Fruit fly (Drosophila melanogaster): ENCODE data around the gene CG10077.

The CG10077 gene

dm6 chr3L:6981823-6982222 is 26.1 kb upstream of the CG10077 start (continued):
- TF ChIP-seq HHEX (GFP tag; optimal IDR thresholded peaks at IDR 0.05) (no peak), al (GFP tag; IDR thresholded peaks at IDR 0.05) (no peak), YL-1 (GFP tag; optimal IDR thresholded peaks at IDR 0.05) (no peak), kah (GFP tag; optimal IDR thresholded peaks at IDR 0.05) (no peak), CG3065 (GFP tag; optimal IDR thresholded peaks at IDR 0.05) (no peak), ewg (GFP tag; optimal IDR thresholded peaks at IDR 0.05) (no peak), D19B (GFP tag; optimal IDR thresholded peaks at IDR 0.05) (no peak), az2 (GFP tag; optimal IDR thresholded peaks at IDR 0.05) (peak; percentile 51), Hr51 (GFP tag; optimal IDR thresholded peaks at IDR 0.05) (peak in 1 of 2 experiments; percentile 42), sna (GFP tag; IDR thresholded peaks at IDR 0.05; ENCODE audit: partially characterized antibody) (no peak), vvl (GFP tag; IDR thresholded peaks at IDR 0.05) (peak; percentile 31; the same call in 1 of the 2 replicates), CHES-1-like (GFP tag; optimal IDR thresholded peaks at IDR 0.05) (no peak), fu2 (GFP tag; optimal IDR thresholded peaks at IDR 0.05) (no peak), CG1647 (GFP tag; optimal IDR thresholded peaks at IDR 0.05) (no peak), ash1 (GFP tag; optimal IDR thresholded peaks at IDR 0.05) (no peak), Deaf1 (tag; optimal IDR thresholded peaks at IDR 0.05) (no peak), rib (GFP tag; IDR thresholded peaks at IDR 0.05) (no peak), HLH4C (GFP tag; IDR thresholded peaks at IDR 0.05; ENCODE audit: partially characterized antibody) (no peak), CG16779 (GFP tag; IDR thresholded peaks at IDR 0.05) (no peak), dpn (GFP tag; optimal IDR thresholded peaks at IDR 0.05) (peak in 1 of 2 experiments; percentile 30), CG9609 (GFP tag; optimal IDR thresholded peaks at IDR 0.05) (no peak), Doc3 (GFP tag; IDR thresholded peaks at IDR 0.05; ENCODE audit: partially characterized antibody) (no peak), CG10543 (GFP tag; optimal IDR thresholded peaks at IDR 0.05) (no peak), gcm (GFP tag; optimal IDR thresholded peaks at IDR 0.05) (no peak), ham (GFP tag; IDR thresholded peaks at IDR 0.05) (no peak), unpg (GFP tag; optimal IDR thresholded peaks at IDR 0.05) (peak; percentile 48), bowl (GFP tag; IDR thresholded peaks at IDR 0.05) (no peak), CG10431 (GFP tag; optimal IDR thresholded peaks at IDR 0.05) (no peak), toy (GFP tag; IDR thresholded peaks at IDR 0.05) (no peak), CG5245 (GFP tag; optimal IDR thresholded peaks at IDR 0.05) (no peak), CG12236 (GFP tag; optimal IDR thresholded peaks at IDR 0.05) (no peak), Gug (GFP tag; IDR thresholded peaks at IDR 0.05) (no peak), Side (GFP tag; optimal IDR thresholded peaks at IDR 0.05) (no peak), jumu (GFP tag; optimal IDR thresholded peaks at IDR 0.05) (peak; percentile 20), CG43689 (GFP tag; IDR thresholded peaks at IDR 0.05) (no peak), Nf-YA (GFP tag; IDR thresholded peaks at IDR 0.05) (no peak), tio (GFP tag; optimal IDR thresholded peaks at IDR 0.05) (peak; percentile 59), Hmx (GFP tag; optimal IDR thresholded peaks at IDR 0.05) (no peak), dmrt11E (tag; optimal IDR thresholded peaks at IDR 0.05) (peak; percentile 86), nau (GFP tag; optimal IDR thresholded peaks at IDR 0.05) (no peak), Hr39 (optimal IDR thresholded peaks at IDR 0.05) (no peak), CG7357 (GFP tag; IDR thresholded peaks at IDR 0.05) (no peak; the same call in 2 of the 3 replicates), CG15479 (GFP tag; optimal IDR thresholded peaks at IDR 0.05) (no peak), Optix (GFP tag; IDR thresholded peaks at IDR 0.05) (no peak), ato (GFP tag; IDR thresholded peaks at IDR 0.05; ENCODE audit: partially characterized antibody) (no peak), phol (tag; optimal IDR thresholded peaks at IDR 0.05) (peak; percentile 66), usp (GFP tag; optimal IDR thresholded peaks at IDR 0.05) (no peak), repo (GFP tag; optimal IDR thresholded peaks at IDR 0.05) (no peak), CG30431 (GFP tag; optimal IDR thresholded peaks at IDR 0.05) (peak; percentile 62), Sox102F (GFP tag; optimal IDR thresholded peaks at IDR 0.05) (peak; percentile 54), mld (GFP tag; IDR thresholded peaks at IDR 0.05; ENCODE audit: partially characterized antibody) (no peak), run (tag; optimal IDR thresholded peaks at IDR 0.05) (no peak)

All from whole organism, embryonic.